Fruit fly (Drosophila melanogaster) whole organism, embryonic: ENCODE results near the gene Tg.

Source experiments
- Adf1 ChIP-seq: fragments of 200-800 bp; sonication (Bioruptor generic); IDR thresholded peaks from 2 replicates; pipeline ENCODE4 v1.3.6; 2022; ENCODE audit warnings: missing biosample characterization, missing genetic modification characterization
- Aef1 ChIP-seq: fragments of 200-800 bp; sonication (Bioruptor generic); IDR thresholded peaks from 3 replicates; pipeline ENCODE4 v1.3.6; 2022; ENCODE audit warnings: missing biosample characterization, missing genetic modification characterization
- Asciz ChIP-seq: fragments of 200-800 bp; sonication (Bioruptor generic); optimal IDR thresholded peaks from 2 replicates; lab custom pipeline; 2017; ENCODE audit warnings: missing biosample characterization, mild to moderate bottlenecking, missing genetic modification characterization, missing genetic modification reagents
- Atf3 ChIP-seq: fragments of 200-800 bp; sonication (Bioruptor generic); optimal IDR thresholded peaks from 3 replicates; lab custom pipeline; 2016; ENCODE audit warnings: missing biosample characterization, missing genetic modification characterization
- Atf6 ChIP-seq: fragments of 200-800 bp; sonication (Bioruptor generic); IDR thresholded peaks from 2 replicates; pipeline ENCODE4 v1.3.6; 2022; ENCODE audit warnings: missing biosample characterization, missing genetic modification characterization
- B-H1 ChIP-seq: fragments of 200-800 bp; sonication (Bioruptor generic); IDR thresholded peaks from 3 replicates; pipeline ENCODE4 v1.3.6; 2022; ENCODE audit warnings: missing biosample characterization, missing genetic modification characterization
- CG11696 ChIP-seq: fragments of 200-800 bp; sonication (Bioruptor generic); IDR thresholded peaks from 2 replicates; pipeline ENCODE4 v1.3.6; 2022; ENCODE audit warnings: missing biosample characterization, missing genetic modification characterization
- CG12104 ChIP-seq: fragments of 200-800 bp; sonication (Bioruptor generic); optimal IDR thresholded peaks from 3 replicates; lab custom pipeline; 2016; ENCODE audit warnings: missing biosample characterization, missing genetic modification characterization
- CG12299 ChIP-seq: fragments of 200-800 bp; sonication (Bioruptor generic); optimal IDR thresholded peaks from 2 replicates; lab custom pipeline; 2018; ENCODE audit warnings: missing biosample characterization, mild to moderate bottlenecking, missing genetic modification characterization
- CG13296 ChIP-seq: fragments of 200-800 bp; sonication (Bioruptor generic); optimal IDR thresholded peaks from 3 replicates; lab custom pipeline; 2018; ENCODE audit warnings: missing biosample characterization, mild to moderate bottlenecking, missing genetic modification characterization
- CG14667 ChIP-seq: fragments of 200-800 bp; sonication (Bioruptor generic); IDR thresholded peaks from 2 replicates; pipeline ENCODE4 v1.3.6; 2022; ENCODE audit warnings: missing biosample characterization, missing genetic modification characterization
- CG14860 ChIP-seq: fragments of 200-800 bp; sonication (Bioruptor generic); IDR thresholded peaks from 3 replicates; pipeline ENCODE4 v1.3.6; 2022; ENCODE audit warnings: missing biosample characterization, missing genetic modification characterization; ENCODE audit not compliant: partially characterized antibody
- CG17361 ChIP-seq: fragments of 200-800 bp; sonication (Bioruptor generic); IDR thresholded peaks from 3 replicates; pipeline ENCODE4 v1.3.6; 2022; ENCODE audit warnings: missing biosample characterization, missing genetic modification characterization
- CG17829 ChIP-seq: fragments of 200-800 bp; optimal IDR thresholded peaks from 2 replicates; lab custom pipeline; 2019; ENCODE audit warnings: missing biosample characterization, mild to moderate bottlenecking, missing genetic modification characterization, moderate library complexity
- CG2120 ChIP-seq: fragments of 200-800 bp; sonication (Bioruptor generic); optimal IDR thresholded peaks from 3 replicates; lab custom pipeline; 2016; ENCODE audit warnings: missing biosample characterization, missing genetic modification characterization
- CG30403 ChIP-seq: fragments of 200-800 bp; sonication (Bioruptor generic); optimal IDR thresholded peaks from 3 replicates; lab custom pipeline; 2016; ENCODE audit warnings: missing biosample characterization, missing genetic modification characterization
- CG32767 ChIP-seq: fragments of 200-800 bp; sonication (Bioruptor generic); IDR thresholded peaks from 2 replicates; pipeline ENCODE4 v1.3.6; 2022; ENCODE audit warnings: missing biosample characterization, missing genetic modification characterization
- CG3281 ChIP-seq: fragments of 200-800 bp; sonication (Bioruptor generic); optimal IDR thresholded peaks from 3 replicates; lab custom pipeline; 2017; ENCODE audit warnings: missing biosample characterization, mild to moderate bottlenecking, missing genetic modification characterization
- CG4854 ChIP-seq: fragments of 200-800 bp; sonication (Bioruptor generic); optimal IDR thresholded peaks from 2 replicates; lab custom pipeline; 2016; ENCODE audit warnings: missing biosample characterization, missing genetic modification characterization, inconsistent platforms
- CG7839 ChIP-seq: fragments of 200-800 bp; sonication (Bioruptor generic); optimal IDR thresholded peaks from 3 replicates; lab custom pipeline; 2018; ENCODE audit warnings: missing biosample characterization, mild to moderate bottlenecking, missing genetic modification characterization, moderate library complexity
- CG9817 ChIP-seq: fragments of 200-800 bp; sonication (Bioruptor generic); optimal IDR thresholded peaks from 2 replicates; lab custom pipeline; 2018; ENCODE audit warnings: missing biosample characterization, mild to moderate bottlenecking, missing genetic modification characterization, moderate library complexity
- Dbx ChIP-seq: fragments of 200-800 bp; sonication (Bioruptor generic); IDR thresholded peaks from 3 replicates; pipeline ENCODE4 v1.3.6; 2022; ENCODE audit warnings: missing biosample characterization, missing genetic modification characterization
- Deaf1 ChIP-seq: fragments of 200-800 bp; optimal IDR thresholded peaks from 3 replicates; lab custom pipeline; 2019; ENCODE audit warnings: missing biosample characterization, mild to moderate bottlenecking, missing genetic modification characterization, moderate library complexity
- Dip2 ChIP-seq: fragments of 200-800 bp; sonication (Bioruptor generic); IDR thresholded peaks from 2 replicates; pipeline ENCODE4 v1.3.6; 2022; ENCODE audit warnings: missing biosample characterization, missing genetic modification characterization
- Doc2 ChIP-seq: fragments of 200-800 bp; sonication (Bioruptor generic); IDR thresholded peaks from 2 replicates; pipeline ENCODE4 v1.3.6; 2022; ENCODE audit warnings: missing biosample characterization, missing genetic modification characterization
- GATAe ChIP-seq: fragments of 200-800 bp; sonication (Bioruptor generic); conservative IDR thresholded peaks from 2 replicates; pipeline ENCODE4 v1.3.6; 2022; ENCODE audit warnings: missing biosample characterization, missing genetic modification characterization
- H2.0 ChIP-seq: fragments of 200-800 bp; sonication (Bioruptor generic); IDR thresholded peaks from 2 replicates; pipeline ENCODE4 v1.3.6; 2022; ENCODE audit warnings: missing biosample characterization, missing genetic modification characterization
- Ptx1 ChIP-seq: fragments of 200-800 bp; sonication (Bioruptor generic); IDR thresholded peaks from 2 replicates; pipeline ENCODE4 v1.3.6; 2022; ENCODE audit warnings: missing biosample characterization, missing genetic modification characterization
- Sox100B ChIP-seq: fragments of 200-800 bp; sonication (Bioruptor generic); optimal IDR thresholded peaks from 3 replicates; lab custom pipeline; 2018; ENCODE audit warnings: missing biosample characterization, mild to moderate bottlenecking, missing genetic modification characterization
- al ChIP-seq: fragments of 200-800 bp; sonication (Bioruptor generic); IDR thresholded peaks from 2 replicates; pipeline ENCODE4 v1.3.6; 2022; ENCODE audit warnings: missing biosample characterization, missing genetic modification characterization
- ap ChIP-seq: fragments of 200-800 bp; sonication (Bioruptor generic); IDR thresholded peaks from 2 replicates; pipeline ENCODE4 v1.3.6; 2022; ENCODE audit warnings: missing biosample characterization, missing genetic modification characterization
- ash1 ChIP-seq: fragments of 200-800 bp; sonication (Bioruptor generic); optimal IDR thresholded peaks from 2 replicates; lab custom pipeline; 2018; ENCODE audit warnings: missing biosample characterization, mild to moderate bottlenecking, missing genetic modification characterization
- chinmo ChIP-seq: fragments of 200-800 bp; sonication (Bioruptor generic); IDR thresholded peaks from 4 replicates; pipeline ENCODE4 v1.3.6; 2022; ENCODE audit warnings: missing biosample characterization, missing genetic modification characterization; ENCODE audit not compliant: partially characterized antibody
- dati ChIP-seq: fragments of 200-800 bp; sonication (Bioruptor generic); IDR thresholded peaks from 2 replicates; pipeline ENCODE4 v1.3.6; 2022; ENCODE audit warnings: missing biosample characterization, missing genetic modification characterization
- dysf ChIP-seq: fragments of 200-800 bp; sonication (Bioruptor generic); IDR thresholded peaks from 3 replicates; pipeline ENCODE4 v1.3.6; 2022; ENCODE audit warnings: missing biosample characterization, missing genetic modification characterization
- grn ChIP-seq: fragments of 200-800 bp; sonication (Bioruptor generic); optimal IDR thresholded peaks from 3 replicates; lab custom pipeline; 2017; ENCODE audit warnings: missing biosample characterization, missing genetic modification characterization
- h ChIP-seq: fragments of >200 bp; optimal IDR thresholded peaks from 2 replicates; lab custom pipeline; 2017
- hb ChIP-seq: fragments of 200-800 bp; sonication (Bioruptor generic); IDR thresholded peaks from 3 replicates; pipeline ENCODE4 v1.3.6; 2022; ENCODE audit warnings: missing biosample characterization, missing genetic modification characterization; ENCODE audit not compliant: partially characterized antibody
- her ChIP-seq: fragments of 200-800 bp; sonication (Bioruptor generic); optimal IDR thresholded peaks from 2 replicates; lab custom pipeline; 2016; ENCODE audit warnings: missing biosample characterization, missing genetic modification characterization
- lab ChIP-seq: fragments of 200-800 bp; sonication (Bioruptor generic); optimal IDR thresholded peaks from 3 replicates; lab custom pipeline; 2017; ENCODE audit warnings: missing biosample characterization, missing genetic modification characterization, mild to moderate bottlenecking, moderate library complexity, missing genetic modification reagents
- nerfin-2 ChIP-seq: fragments of 200-800 bp; sonication (Bioruptor generic); IDR thresholded peaks from 2 replicates; pipeline ENCODE4 v1.3.6; 2022; ENCODE audit warnings: missing biosample characterization, missing genetic modification characterization; ENCODE audit not compliant: partially characterized antibody
- pfk ChIP-seq: fragments of 200-800 bp; sonication (Bioruptor generic); optimal IDR thresholded peaks from 2 replicates; lab custom pipeline; 2018; ENCODE audit warnings: missing biosample characterization, mild to moderate bottlenecking, missing genetic modification characterization, moderate library complexity
- pros ChIP-seq: fragments of 200-800 bp; sonication (Bioruptor generic); optimal IDR thresholded peaks from 3 replicates; lab custom pipeline; 2019; ENCODE audit warnings: missing biosample characterization, mild to moderate bottlenecking, missing genetic modification characterization, moderate library complexity
- psq ChIP-seq: fragments of 200-800 bp; sonication (Bioruptor generic); optimal IDR thresholded peaks from 2 replicates; lab custom pipeline; 2017; ENCODE audit warnings: missing biosample characterization, missing genetic modification characterization
- rib ChIP-seq: fragments of 200-800 bp; sonication (Bioruptor generic); IDR thresholded peaks from 2 replicates; pipeline ENCODE4 v1.3.6; 2022; ENCODE audit warnings: missing biosample characterization, missing genetic modification characterization
- run ChIP-seq: fragments of 200-800 bp; sonication (Bioruptor generic); optimal IDR thresholded peaks from 3 replicates; lab custom pipeline; 2018; ENCODE audit warnings: missing biosample characterization, mild to moderate bottlenecking, missing genetic modification characterization
- sima ChIP-seq: fragments of 200-800 bp; sonication (Bioruptor generic); optimal IDR thresholded peaks from 2 replicates; lab custom pipeline; 2016; ENCODE audit warnings: missing biosample characterization, missing genetic modification characterization
- slbo ChIP-seq: fragments of 200-800 bp; sonication (Bioruptor generic); IDR thresholded peaks from 2 replicates; pipeline ENCODE4 v1.3.6; 2022; ENCODE audit warnings: missing biosample characterization, missing genetic modification characterization
- stwl ChIP-seq: fragments of 200-800 bp; sonication (Bioruptor generic); optimal IDR thresholded peaks from 3 replicates; lab custom pipeline; 2018; ENCODE audit warnings: missing biosample characterization, mild to moderate bottlenecking, missing genetic modification characterization, moderate library complexity
- tx ChIP-seq: fragments of 200-800 bp; sonication (Bioruptor generic); optimal IDR thresholded peaks from 2 replicates; lab custom pipeline; 2016; ENCODE audit warnings: missing biosample characterization, missing genetic modification characterization

Tg gene

dm6 chr2L:8010602-8011455 is at the start of gene Tg, which contains the start of gene Glyat (continued):
- TF ChIP-seq Asciz (GFP tag; lab: Kevin White, UChicago) (no peak), dati (GFP tag; lab: Robert Waterston, UW) (no peak), nerfin-2 (GFP tag; lab: Robert Waterston, UW) (peak; percentile 49; the same call in 1 of the 2 replicates), hb (no peak), al (GFP tag; lab: Robert Waterston, UW) (peak; percentile 52), CG12299 (tag; lab: Kevin White, UChicago) (no peak), CG13296 (peak; percentile 34), Ptx1 (GFP tag; lab: Robert Waterston, UW) (no peak; the same call in 1 of the 2 replicates), Adf1 (no peak), Dbx (GFP tag; lab: Robert Waterston, UW) (peak; percentile 45; the same call in 2 of the 3 replicates), h (lab: Kevin White, UChicago) (no peak), run (tag; lab: Kevin White, UChicago) (no peak), psq (no peak), rib (GFP tag; lab: Robert Waterston, UW) (no peak), ap (no peak), CG4854 (GFP tag; lab: Kevin White, UChicago) (no peak), stwl (no peak), Sox100B (GFP tag; lab: Kevin White, UChicago) (peak; percentile 9), grn (GFP tag; lab: Kevin White, UChicago) (no peak), ash1 (no peak), CG14860 (GFP tag; lab: Robert Waterston, UW) (0 out of 3 replicates have a peak, but pooled peaks have one; percentile 27), CG30403 (GFP tag; lab: Kevin White, UChicago) (peak; percentile 20), tx (GFP tag; lab: Kevin White, UChicago) (no peak), CG9817 (no peak), CG17361 (0 out of 3 replicates have a peak, but pooled peaks have one; percentile 30), CG3281 (peak; percentile 29), lab (GFP tag; lab: Kevin White, UChicago) (peak; percentile 37), sima (GFP tag; lab: Kevin White, UChicago) (no peak), Doc2 (GFP tag; lab: Robert Waterston, UW) (no peak), pfk (GFP tag; lab: Kevin White, UChicago) (no peak), pros (GFP tag; lab: Kevin White, UChicago) (no peak), Dip2 (GFP tag; lab: Robert Waterston, UW) (no peak), CG7839 (tag; lab: Kevin White, UChicago) (peak; percentile 40), Aef1 (no peak), chinmo (GFP tag; lab: Robert Waterston, UW) (0 out of 4 replicates have a peak, but pooled peaks have one; percentile 24), CG14667 (no peak), CG32767 (GFP tag; lab: Robert Waterston, UW) (no peak), her (GFP tag; lab: Kevin White, UChicago) (peak; percentile 99), slbo (GFP tag; lab: Robert Waterston, UW) (peak; percentile 51), H2.0 (GFP tag; lab: Robert Waterston, UW) (no peak), Atf6 (GFP tag; lab: Robert Waterston, UW) (peak; percentile 62), CG12104 (GFP tag; lab: Kevin White, UChicago) (peak; percentile 39), dysf (GFP tag; lab: Robert Waterston, UW) (peak; percentile 42; the same call in 2 of the 3 replicates), Deaf1 (tag; lab: Kevin White, UChicago) (no peak), CG11696 (GFP tag; lab: Robert Waterston, UW) (no peak), GATAe (GFP tag; lab: Robert Waterston, UW) (no peak), CG17829 (tag; lab: Kevin White, UChicago) (peak; percentile 19), CG2120 (peak; percentile 45), B-H1 (GFP tag; lab: Robert Waterston, UW) (no peak; the same call in 2 of the 3 replicates), Atf3 (GFP tag; lab: Kevin White, UChicago) (no peak)
